Worm (Caenorhabditis elegans) whole organism, midembryonic: Measurements from ENCODE around the gene nhr-134.

Experiments
- flt-1 ChIP-seq: fragments of 200-800 bp; sonication (Bioruptor generic); IDR thresholded peaks from 2 replicates; pipeline ENCODE4 v1.3.6; 2022; ENCODE audit warnings: missing genetic modification characterization, missing compliant biosample characterization
- klf-2 ChIP-seq: fragments of 200-800 bp; sonication (Bioruptor generic); conservative IDR thresholded peaks from 2 replicates; pipeline ENCODE4 v1.3.6; 2022; ENCODE audit warnings: missing genetic modification reagents, missing genetic modification characterization, missing compliant biosample characterization
- ref-1 ChIP-seq: fragments of 200-800 bp; sonication (Bioruptor generic); conservative IDR thresholded peaks from 2 replicates; pipeline ENCODE4 v1.3.6; 2022; ENCODE audit warnings: missing genetic modification reagents, missing genetic modification characterization, missing compliant biosample characterization

DNA sequence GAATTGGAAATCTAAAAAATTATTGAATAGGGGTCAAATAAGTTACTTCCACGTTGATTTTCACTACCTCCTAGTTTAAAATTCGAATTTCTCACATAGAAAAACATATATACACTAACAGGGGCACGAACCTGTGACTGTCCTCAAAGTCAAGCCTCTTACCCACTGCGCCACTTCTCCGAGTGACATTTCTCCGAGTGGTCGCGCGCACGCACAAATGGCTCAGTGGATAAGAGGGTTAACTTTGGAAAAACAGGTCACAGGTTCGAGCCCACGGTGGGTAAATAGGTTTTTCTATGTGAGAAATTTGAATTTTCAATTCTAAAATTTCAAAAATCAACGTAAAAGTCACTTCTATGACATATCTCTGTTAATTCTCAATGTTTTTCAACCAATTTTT is 46.2 kb downstream of the nhr-134 start:
- TF ChIP-seq klf-2 (GFP tag; lab: Robert Waterston, UW) (no peak), flt-1 (GFP tag; lab: Robert Waterston, UW) (no peak), ref-1 (no peak)
